Worm (Caenorhabditis elegans): Measurements from ENCODE around the gene tars-1.

DNA sequence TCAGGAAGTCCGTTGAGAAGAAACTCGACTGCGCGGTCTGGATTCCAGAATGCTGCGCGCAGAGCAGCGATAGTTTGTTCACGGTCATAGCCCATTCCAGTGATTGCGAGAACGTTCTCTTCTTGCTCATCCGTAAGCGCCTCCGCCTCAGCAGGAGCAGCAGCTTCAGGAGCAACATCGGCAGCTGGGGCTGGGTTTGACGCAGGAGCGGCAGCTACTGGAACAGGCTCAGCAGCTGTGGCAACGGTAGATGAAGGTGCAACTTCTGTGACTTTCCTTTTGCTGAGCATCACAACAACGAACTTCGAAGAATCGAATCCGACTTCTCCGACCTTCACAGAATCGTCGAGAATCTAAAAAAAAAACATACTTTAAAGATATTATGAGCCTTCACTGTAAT, 43.3 kb downstream of the tars-1 start:
- no peak for TF ChIP-seq fos-1 (tag; optimal IDR thresholded peaks at IDR 0.05)
- TF ChIP-seq nhr-76 (tag; optimal IDR thresholded peaks at IDR 0.05), result no peak
- TF ChIP-seq nhr-237 (tag; optimal IDR thresholded peaks at IDR 0.05), result no peak
- TF ChIP-seq unc-130 (tag; optimal IDR thresholded peaks at IDR 0.05), result no peak
- TF ChIP-seq zag-1 (tag; optimal IDR thresholded peaks at IDR 0.05), result no peak
- no peak for TF ChIP-seq ceh-82 (tag; optimal IDR thresholded peaks at IDR 0.05)
- no peak for TF ChIP-seq mep-1 (tag; optimal IDR thresholded peaks at IDR 0.05)
- no peak for TF ChIP-seq pqm-1 (tag; optimal IDR thresholded peaks at IDR 0.05)
- no peak for TF ChIP-seq unc-62 (GFP tag; optimal IDR thresholded peaks at IDR 0.05)
- TF ChIP-seq lsy-2 (tag; optimal IDR thresholded peaks at IDR 0.05), result no peak
- TF ChIP-seq ceh-90 (tag; optimal IDR thresholded peaks at IDR 0.05), result no peak
- no peak for TF ChIP-seq dpl-1 (GFP tag; optimal IDR thresholded peaks at IDR 0.05)
- TF ChIP-seq ama-1 (optimal IDR thresholded peaks at IDR 0.05), result no peak
